Fruit fly (Drosophila melanogaster): ENCODE measurements around the gene BBS5.

Gene BBS5

DNA sequence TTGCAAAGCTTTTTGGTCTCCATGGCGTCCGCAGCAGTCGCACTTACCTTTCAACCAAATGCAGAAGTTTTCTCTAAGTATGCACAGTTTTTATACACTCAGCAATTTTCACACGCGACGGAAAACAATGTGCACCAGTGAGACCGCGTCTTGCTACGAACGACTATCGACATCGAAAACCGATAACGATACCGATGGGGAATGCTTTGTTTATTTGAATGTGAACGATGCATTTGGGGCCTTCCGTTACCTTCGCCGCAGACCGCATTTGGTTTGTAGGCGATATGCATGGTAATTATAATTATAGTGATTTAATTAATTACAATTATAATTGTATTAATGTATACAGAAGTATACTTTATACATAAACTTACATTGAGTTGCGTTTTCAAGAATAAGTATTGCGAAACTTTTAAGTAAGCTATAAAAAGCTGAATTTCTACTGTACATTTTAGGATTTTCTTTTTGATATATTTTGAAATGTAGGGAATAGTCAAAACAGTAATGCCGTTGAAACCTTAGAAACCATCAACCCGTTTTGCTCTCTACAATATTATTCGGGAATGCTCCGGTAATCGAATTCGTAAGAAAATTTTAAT, 4.1 kb upstream of the BBS5 start, which contains the start of the genes Hus1-like and ctrip (continued):
- TF ChIP-seq CG10979 (tag; optimal IDR thresholded peaks at IDR 0.05): peak; percentile 1
- no peak for TF ChIP-seq kay (GFP tag; optimal IDR thresholded peaks at IDR 0.05)
- peak; percentile 29 for TF ChIP-seq CG9437 (GFP tag; optimal IDR thresholded peaks at IDR 0.05)
- TF ChIP-seq CG4617 (GFP tag; optimal IDR thresholded peaks at IDR 0.05; ENCODE audit: borderline replicate concordance): peak; percentile 40
- no peak for TF ChIP-seq her (GFP tag; optimal IDR thresholded peaks at IDR 0.05)
- no peak for TF ChIP-seq zen2 (GFP tag; IDR thresholded peaks at IDR 0.05; ENCODE audit: partially characterized antibody)
- TF ChIP-seq CG3995 (GFP tag; optimal IDR thresholded peaks at IDR 0.05): peak; percentile 54
- no peak for TF ChIP-seq Sry-β (GFP tag; optimal IDR thresholded peaks at IDR 0.05)
- TF ChIP-seq CG6254 (GFP tag; optimal IDR thresholded peaks at IDR 0.05): no peak
- peak; percentile 3 for TF ChIP-seq CG17829 (tag; optimal IDR thresholded peaks at IDR 0.05)
- TF ChIP-seq Drgx (GFP tag; IDR thresholded peaks at IDR 0.05): no peak
- peak; percentile 68; the same call in 1 of the 3 replicates for TF ChIP-seq CG34422 (GFP tag; IDR thresholded peaks at IDR 0.05)
- peak; percentile 39 for TF ChIP-seq gfzf (GFP tag; optimal IDR thresholded peaks at IDR 0.05)
- TF ChIP-seq zf30C (GFP tag; optimal IDR thresholded peaks at IDR 0.05): no peak
- no peak for TF ChIP-seq lov (optimal IDR thresholded peaks at IDR 0.05)
- no peak for TF ChIP-seq lov (GFP tag; IDR thresholded peaks at IDR 0.05)
- no peak for TF ChIP-seq hb (GFP tag; IDR thresholded peaks at IDR 0.05; ENCODE audit: partially characterized antibody)
- TF ChIP-seq CG10431 (GFP tag; optimal IDR thresholded peaks at IDR 0.05): no peak
- peak; percentile 63 for TF ChIP-seq pzg (GFP tag; optimal IDR thresholded peaks at IDR 0.05)
- peak; percentile 64 for TF ChIP-seq Jarid2 (GFP tag; optimal IDR thresholded peaks at IDR 0.05)
- TF ChIP-seq CG3726 (GFP tag; IDR thresholded peaks at IDR 0.05): no peak
- peak; percentile 4 for TF ChIP-seq dmrt99B (tag; optimal IDR thresholded peaks at IDR 0.05)
- TF ChIP-seq sima (GFP tag; optimal IDR thresholded peaks at IDR 0.05): no peak
- TF ChIP-seq ftz-f1 (GFP tag; optimal IDR thresholded peaks at IDR 0.05): no peak
- no peak for TF ChIP-seq disco-r (GFP tag; optimal IDR thresholded peaks at IDR 0.05)
- TF ChIP-seq caup (GFP tag; optimal IDR thresholded peaks at IDR 0.05; ENCODE audit: severe bottlenecking): no peak
- TF ChIP-seq Bgb (GFP tag; IDR thresholded peaks at IDR 0.05; ENCODE audit: partially characterized antibody): peak; percentile 56
- TF ChIP-seq Mes4 (GFP tag; optimal IDR thresholded peaks at IDR 0.05): no peak
- no peak for TF ChIP-seq tup (GFP tag; optimal IDR thresholded peaks at IDR 0.05)
- TF ChIP-seq crc (GFP tag; optimal IDR thresholded peaks at IDR 0.05): no peak
- peak; percentile 49 for TF ChIP-seq dm (GFP tag; optimal IDR thresholded peaks at IDR 0.05)
- no peak for TF ChIP-seq kni (GFP tag; optimal IDR thresholded peaks at IDR 0.05)
- TF ChIP-seq CG4424 (GFP tag; optimal IDR thresholded peaks at IDR 0.05): no peak
- TF ChIP-seq Rfx (GFP tag; IDR thresholded peaks at IDR 0.05): peak; percentile 64
- no peak for TF ChIP-seq wor (GFP tag; IDR thresholded peaks at IDR 0.05)
- TF ChIP-seq da (GFP tag; optimal IDR thresholded peaks at IDR 0.05): no peak
- TF ChIP-seq Spps (tag; optimal IDR thresholded peaks at IDR 0.05): no peak
- peak; percentile 66 for TF ChIP-seq HLH4C (GFP tag; IDR thresholded peaks at IDR 0.05; ENCODE audit: partially characterized antibody)
- TF ChIP-seq Optix (GFP tag; IDR thresholded peaks at IDR 0.05): no peak
- no peak for TF ChIP-seq CG7928 (GFP tag; optimal IDR thresholded peaks at IDR 0.05)
- no peak for TF ChIP-seq CG12219 (GFP tag; optimal IDR thresholded peaks at IDR 0.05)
- TF ChIP-seq Fer1 (GFP tag; optimal IDR thresholded peaks at IDR 0.05): peak; percentile 48
- TF ChIP-seq Mad (GFP tag; optimal IDR thresholded peaks at IDR 0.05): no peak
- peak; percentile 51 for TF ChIP-seq nerfin-2 (GFP tag; IDR thresholded peaks at IDR 0.05; ENCODE audit: partially characterized antibody)
- TF ChIP-seq Sin3A (optimal IDR thresholded peaks at IDR 0.05): no peak
- TF ChIP-seq pita (GFP tag; optimal IDR thresholded peaks at IDR 0.05): no peak
- no peak for TF ChIP-seq emc (GFP tag; optimal IDR thresholded peaks at IDR 0.05)
- no peak for TF ChIP-seq CG31224 (GFP tag; IDR thresholded peaks at IDR 0.05)
- TF ChIP-seq jumu (GFP tag; optimal IDR thresholded peaks at IDR 0.05): no peak
- TF ChIP-seq ato (GFP tag; IDR thresholded peaks at IDR 0.05; ENCODE audit: partially characterized antibody): peak; percentile 71
